Fruit fly (Drosophila melanogaster) whole organism, wandering third instar larva: Measurements from ENCODE around the gene CG42717.

Experiments
- CG9705 ChIP-seq: fragments of 200-800 bp; sonication (Bioruptor generic); optimal IDR thresholded peaks from 2 replicates; lab custom pipeline; 2018; ENCODE audit warnings: missing biosample characterization, mild to moderate bottlenecking, missing genetic modification characterization
- CrebA ChIP-seq: fragments of 200-800 bp; sonication (Bioruptor generic); optimal IDR thresholded peaks from 2 replicates; lab custom pipeline; 2016; ENCODE audit warnings: missing biosample characterization, mild to moderate bottlenecking, missing genetic modification characterization, borderline replicate concordance
- Dif ChIP-seq: fragments of 200-275, 200-300 bp; sonication (Bioruptor generic); optimal IDR thresholded peaks from 2 replicates; lab custom pipeline; 2018; ENCODE audit warnings: missing biosample characterization, missing genetic modification characterization; ENCODE audit not compliant: partially characterized antibody
- GATAd ChIP-seq: sonication (Bioruptor generic); optimal IDR thresholded peaks from 2 replicates; lab custom pipeline; 2016; ENCODE audit warnings: missing biosample characterization, missing genetic modification characterization
- Hnf4 ChIP-seq: fragments of 200-800 bp; sonication (Bioruptor generic); optimal IDR thresholded peaks from 2 replicates; lab custom pipeline; 2016; ENCODE audit warnings: missing biosample characterization, mild to moderate bottlenecking, missing genetic modification characterization
- Hr78 ChIP-seq: fragments of >200 bp; optimal IDR thresholded peaks from 2 replicates; lab custom pipeline; 2017; ENCODE audit warnings: missing biosample characterization, missing genetic modification characterization
- Hr83 ChIP-seq: fragments of 200-300 bp; sonication (Bioruptor generic); optimal IDR thresholded peaks from 2 replicates; lab custom pipeline; 2016; ENCODE audit warnings: missing biosample characterization, mild to moderate bottlenecking, missing genetic modification characterization, moderate library complexity; ENCODE audit not compliant: poor library complexity, severe bottlenecking
- Mio ChIP-seq: sonication (Bioruptor generic); optimal IDR thresholded peaks from 2 replicates; lab custom pipeline; 2016; ENCODE audit warnings: missing biosample characterization, missing genetic modification characterization
- N ChIP-seq: fragments of >200 bp; optimal IDR thresholded peaks from 2 replicates; lab custom pipeline; 2018; ENCODE audit warnings: missing biosample characterization, missing external identifiers, missing genetic modification characterization
- OdsH ChIP-seq: fragments of 200-800 bp; sonication (Bioruptor generic); optimal IDR thresholded peaks from 2 replicates; lab custom pipeline; 2016; ENCODE audit warnings: missing biosample characterization, mild to moderate bottlenecking, missing genetic modification characterization
- Rel ChIP-seq, 2 experiments: fragments of 200-800 bp; sonication (Bioruptor generic) in 1 of 2; optimal IDR thresholded peaks; 2 replicates in 1 of 2; 3 replicates in 1 of 2; lab custom pipeline; 2016 to 2019; ENCODE audit warnings: mild to moderate bottlenecking in 2 of 2, missing biosample characterization in 2 of 2, missing genetic modification characterization in 2 of 2, moderate library complexity in 1 of 2
- Vsx2 ChIP-seq: fragments of 200-300, 225-300 bp; sonication (Bioruptor generic); optimal IDR thresholded peaks from 2 replicates; lab custom pipeline; 2018; ENCODE audit warnings: missing biosample characterization, missing genetic modification characterization; ENCODE audit not compliant: partially characterized antibody
- brk ChIP-seq: fragments of 200-800 bp; sonication (Bioruptor generic); optimal IDR thresholded peaks from 2 replicates; lab custom pipeline; 2016; ENCODE audit warnings: missing biosample characterization, mild to moderate bottlenecking, missing genetic modification characterization
- dl ChIP-seq, 2 experiments: fragments of 175-275, 200-275 bp in 1 of 2; fragments of 200-275 bp in 1 of 2; sonication (Bioruptor generic); optimal IDR thresholded peaks; lab custom pipeline; 2018; ENCODE audit warnings: mild to moderate bottlenecking in 2 of 2, missing biosample characterization in 2 of 2, missing genetic modification characterization in 2 of 2, moderate library complexity in 2 of 2; ENCODE audit not compliant: partially characterized antibody in 2 of 2, insufficient read depth in 1 of 2
- dmrt93B ChIP-seq: fragments of 200-800 bp; sonication (Bioruptor generic); optimal IDR thresholded peaks from 2 replicates; lab custom pipeline; 2018; ENCODE audit warnings: missing biosample characterization, mild to moderate bottlenecking, missing genetic modification characterization
- ey ChIP-seq: fragments of 200-800 bp; sonication (Bioruptor generic); optimal IDR thresholded peaks from 2 replicates; lab custom pipeline; 2016; ENCODE audit warnings: missing biosample characterization, missing genetic modification characterization
- foxo ChIP-seq, 2 experiments: fragments of 200-800 bp; sonication (Bioruptor generic); optimal IDR thresholded peaks; 2 replicates in 1 of 2; 3 replicates in 1 of 2; lab custom pipeline; 2016 to 2017; ENCODE audit warnings: missing biosample characterization in 2 of 2, missing genetic modification characterization in 2 of 2
- fru ChIP-seq: fragments of 200-800 bp; sonication (Bioruptor generic); optimal IDR thresholded peaks from 3 replicates; lab custom pipeline; 2016; ENCODE audit warnings: missing biosample characterization, mild to moderate bottlenecking, missing genetic modification characterization
- h ChIP-seq: fragments of 200-800 bp; sonication (Bioruptor generic); optimal IDR thresholded peaks from 3 replicates; lab custom pipeline; 2016; ENCODE audit warnings: missing biosample characterization, mild to moderate bottlenecking, missing genetic modification characterization
- pan ChIP-seq: fragments of >200 bp; optimal IDR thresholded peaks from 2 replicates; lab custom pipeline; 2017
- psq ChIP-seq: fragments of 200-800 bp; sonication (Bioruptor generic); optimal IDR thresholded peaks from 3 replicates; lab custom pipeline; 2017; ENCODE audit warnings: missing biosample characterization, mild to moderate bottlenecking, missing genetic modification characterization, moderate library complexity
- rgr ChIP-seq: fragments of 200-800 bp; sonication (Bioruptor generic); optimal IDR thresholded peaks from 3 replicates; lab custom pipeline; 2016; ENCODE audit warnings: missing biosample characterization, mild to moderate bottlenecking, missing genetic modification characterization
- sage ChIP-seq: fragments of 200-800 bp; sonication (Bioruptor generic); optimal IDR thresholded peaks from 2 replicates; lab custom pipeline; 2016; ENCODE audit warnings: missing biosample characterization, mild to moderate bottlenecking, missing genetic modification characterization
- sv ChIP-seq: fragments of 200-800 bp; sonication (Bioruptor generic); optimal IDR thresholded peaks from 3 replicates; lab custom pipeline; 2016; ENCODE audit warnings: missing biosample characterization, missing genetic modification characterization
- usp ChIP-seq: fragments of >200 bp; optimal IDR thresholded peaks from 2 replicates; lab custom pipeline; 2017; ENCODE audit warnings: missing biosample characterization, missing genetic modification characterization

The CG42717 gene

dm6 chr3L:16033090-16033828 lies at the start of gene CG42717, which contains the start of gene CG42716:
TSS of gene CG42717 (minus strand) at chr3L:16033190.
TSS of gene CG42716 (plus strand) at chr3L:16033778.
- TF ChIP-seq fru (GFP tag; lab: Kevin White, UChicago), result no peak
- TF ChIP-seq Hr78 (GFP tag; lab: Kevin White, UChicago), result no peak
- TF ChIP-seq psq (GFP tag; lab: Kevin White, UChicago), result no peak
- no peak for TF ChIP-seq dmrt93B (GFP tag; lab: Kevin White, UChicago)
- TF ChIP-seq, all 38 proteins: peak for 0

dm6 chr3L:16082251-16082650 lies 49.3 kb upstream of the CG42717 start, which contains the start of gene CG33258:
TSS of gene CG33258 (plus strand) at chr3L:16082551.
- TF ChIP-seq CG9705 (GFP tag; lab: Kevin White, UChicago) (no peak), Dif (GFP tag; lab: Kevin White, UChicago) (no peak), N (GFP tag; lab: Kevin White, UChicago) (no peak), dmrt93B (GFP tag; lab: Kevin White, UChicago) (no peak), Rel (GFP tag; optimal IDR thresholded peaks at IDR 0.05; lab: Kevin White, UChicago) (no peak), Rel (tag; optimal IDR thresholded peaks at IDR 0.05; lab: Kevin White, UChicago) (no peak), sage (no peak), foxo (GFP tag; optimal IDR thresholded peaks at IDR 0.05; lab: Kevin White, UChicago) (no peak), rgr (GFP tag; lab: Kevin White, UChicago) (no peak), ey (GFP tag; lab: Kevin White, UChicago) (no peak), usp (GFP tag; lab: Kevin White, UChicago) (no peak), fru (GFP tag; lab: Kevin White, UChicago) (no peak)

- TF ChIP-seq fru (GFP tag; lab: Kevin White, UChicago) (peak; percentile 6), CrebA (GFP tag; lab: Kevin White, UChicago) (no peak), OdsH (GFP tag; lab: Kevin White, UChicago) (peak; percentile 29), pan (lab: Kevin White, UChicago) (no peak), psq (GFP tag; lab: Kevin White, UChicago) (peak; percentile 36), rgr (GFP tag; lab: Kevin White, UChicago) (peak; percentile 5), usp (GFP tag; lab: Kevin White, UChicago) (no peak), h (peak; percentile 32), Vsx2 (no peak), sv (GFP tag; lab: Kevin White, UChicago) (peak; percentile 22), GATAd (no peak), ey (GFP tag; lab: Kevin White, UChicago) (no peak), foxo (GFP tag; optimal IDR thresholded peaks at IDR 0.05; lab: Kevin White, UChicago) (peak in 1 of 2 experiments; percentile 53)
These were observed 28.0 kb upstream of the CG42717 start for dm6 chr3L:16060806-16061600.

dm6 chr3L:16056101-16056891 lies 23.3 kb upstream of the CG42717 start:
- TF ChIP-seq OdsH (GFP tag; lab: Kevin White, UChicago) (no peak), h (no peak), sv (GFP tag; lab: Kevin White, UChicago) (no peak), N (GFP tag; lab: Kevin White, UChicago) (no peak)

dm6 chr3L:16054095-16054494 lies 21.1 kb upstream of the CG42717 start:
- TF ChIP-seq h (peak; percentile 13), dl (GFP tag; optimal IDR thresholded peaks at IDR 0.05; lab: Kevin White, UChicago; ENCODE audit: insufficient read depth in 1 of 2, partially characterized antibody in 2 of 2) (no peak), sv (GFP tag; lab: Kevin White, UChicago) (peak; percentile 2), rgr (GFP tag; lab: Kevin White, UChicago) (no peak), usp (GFP tag; lab: Kevin White, UChicago) (no peak), Hr83 (no peak), psq (GFP tag; lab: Kevin White, UChicago) (no peak), CrebA (GFP tag; lab: Kevin White, UChicago) (no peak), Dif (GFP tag; lab: Kevin White, UChicago) (no peak), brk (GFP tag; lab: Kevin White, UChicago) (no peak), Mio (GFP tag; lab: Kevin White, UChicago) (no peak), Hnf4 (GFP tag; lab: Kevin White, UChicago) (no peak), CG9705 (GFP tag; lab: Kevin White, UChicago) (no peak), foxo (GFP tag; optimal IDR thresholded peaks at IDR 0.05; lab: Kevin White, UChicago) (peak in 1 of 2 experiments; percentile 24), dmrt93B (GFP tag; lab: Kevin White, UChicago) (no peak)
